Fruit fly (Drosophila melanogaster) Kc167 (cell line): ENCODE data around the gene CG5895.

Source experiments
- h ChIP-seq: fragments of >200 bp; optimal IDR thresholded peaks from 3 replicates; lab custom pipeline; 2018; ENCODE audit warnings: missing external identifiers
- ttk ChIP-seq: sonication (Bioruptor generic); optimal IDR thresholded peaks from 2 replicates; lab custom pipeline; 2017; ENCODE audit warnings: missing external identifiers

DNA sequence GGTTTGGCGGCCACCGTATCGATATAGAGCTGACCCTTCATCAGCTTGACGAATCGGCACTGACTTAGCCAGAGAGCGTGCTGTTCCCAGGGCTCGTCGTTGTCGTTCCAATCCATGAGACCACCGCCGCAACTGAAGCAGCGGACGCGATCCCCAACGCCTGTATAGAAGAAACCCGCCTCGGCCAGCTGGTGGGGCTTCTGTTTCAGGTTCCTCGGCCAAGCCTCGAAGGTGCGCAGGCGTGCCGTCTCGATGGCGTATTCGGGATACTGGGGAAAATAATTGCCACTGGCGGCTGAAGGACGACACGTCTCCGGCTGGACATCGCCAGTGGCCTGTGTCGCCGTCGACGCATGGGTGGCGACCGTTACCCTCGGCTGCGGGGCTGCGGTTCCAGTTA is 3.8 kb downstream of the CG5895 start:
- TF ChIP-seq ttk (lab: Kevin White, UChicago) (no peak), h (no peak)
